Fruit fly (Drosophila melanogaster) whole organism, embryonic: ENCODE measurements around the gene Ctu2.

Source experiments
- Adf1 ChIP-seq: fragments of 200-800 bp; sonication (Bioruptor generic); IDR thresholded peaks from 2 replicates; pipeline ENCODE4 v1.3.6; 2022; ENCODE audit warnings: missing biosample characterization, missing genetic modification characterization
- Bgb ChIP-seq: fragments of 200-800 bp; sonication (Bioruptor generic); IDR thresholded peaks from 2 replicates; pipeline ENCODE4 v1.3.6; 2022; ENCODE audit warnings: missing biosample characterization, missing genetic modification characterization; ENCODE audit not compliant: partially characterized antibody
- CG10321 ChIP-seq: fragments of 200-800 bp; sonication (Bioruptor generic); IDR thresholded peaks from 2 replicates; pipeline ENCODE4 v1.3.6; 2022; ENCODE audit warnings: missing biosample characterization, missing genetic modification characterization
- CG10366 ChIP-seq: fragments of 200-800 bp; sonication (Bioruptor generic); IDR thresholded peaks from 2 replicates; pipeline ENCODE4 v1.3.6; 2022; ENCODE audit warnings: missing biosample characterization, missing genetic modification characterization
- CG11085 ChIP-seq: fragments of 200-800 bp; sonication (Bioruptor generic); IDR thresholded peaks from 2 replicates; pipeline ENCODE4 v1.3.6; 2022; ENCODE audit warnings: missing biosample characterization, missing genetic modification characterization
- CG12744 ChIP-seq: fragments of 200-800 bp; sonication (Bioruptor generic); optimal IDR thresholded peaks from 2 replicates; lab custom pipeline; 2016; ENCODE audit warnings: missing biosample characterization, missing genetic modification characterization
- CG12769 ChIP-seq: fragments of 200-800 bp; sonication (Bioruptor generic); optimal IDR thresholded peaks from 2 replicates; lab custom pipeline; 2019; ENCODE audit warnings: missing biosample characterization, mild to moderate bottlenecking, missing genetic modification characterization, moderate library complexity
- CG13296 ChIP-seq: fragments of 200-800 bp; sonication (Bioruptor generic); optimal IDR thresholded peaks from 3 replicates; lab custom pipeline; 2018; ENCODE audit warnings: missing biosample characterization, mild to moderate bottlenecking, missing genetic modification characterization
- CG13424 ChIP-seq: fragments of 200-800 bp; sonication (Bioruptor generic); optimal IDR thresholded peaks from 2 replicates; lab custom pipeline; 2019; ENCODE audit warnings: missing biosample characterization, mild to moderate bottlenecking, missing genetic modification characterization, moderate library complexity
- CG14667 ChIP-seq: fragments of 200-800 bp; sonication (Bioruptor generic); IDR thresholded peaks from 2 replicates; pipeline ENCODE4 v1.3.6; 2022; ENCODE audit warnings: missing biosample characterization, missing genetic modification characterization
- CG16863 ChIP-seq: fragments of 200-800 bp; sonication (Bioruptor generic); optimal IDR thresholded peaks from 3 replicates; lab custom pipeline; 2016; ENCODE audit warnings: missing biosample characterization, missing genetic modification characterization
- CG18011 ChIP-seq: fragments of 200-800 bp; sonication (Bioruptor generic); optimal IDR thresholded peaks from 2 replicates; lab custom pipeline; 2017; ENCODE audit warnings: missing biosample characterization, missing genetic modification characterization, mild to moderate bottlenecking, moderate library complexity, missing genotype
- CG2199 ChIP-seq: fragments of 200-800 bp; sonication (Bioruptor generic); IDR thresholded peaks from 3 replicates; pipeline ENCODE4 v1.3.6; 2022; ENCODE audit warnings: missing biosample characterization, missing genetic modification characterization
- CG3407 ChIP-seq: fragments of 200-800 bp; sonication (Bioruptor generic); optimal IDR thresholded peaks from 2 replicates; lab custom pipeline; 2018; ENCODE audit warnings: missing biosample characterization, mild to moderate bottlenecking, missing genetic modification characterization
- CG3838 ChIP-seq: fragments of 200-800 bp; sonication (Bioruptor generic); optimal IDR thresholded peaks from 3 replicates; lab custom pipeline; 2016; ENCODE audit warnings: missing biosample characterization, missing genetic modification characterization
- CG4404 ChIP-seq: fragments of 200-800 bp; sonication (Bioruptor generic); IDR thresholded peaks from 2 replicates; pipeline ENCODE4 v1.3.6; 2022; ENCODE audit warnings: missing biosample characterization, missing genetic modification characterization
- CG4617 ChIP-seq: fragments of 200-800 bp; sonication (Bioruptor generic); optimal IDR thresholded peaks from 3 replicates; lab custom pipeline; 2016; ENCODE audit warnings: missing biosample characterization, missing genetic modification characterization, borderline replicate concordance
- CG6272 ChIP-seq: fragments of 200-800 bp; sonication (Bioruptor generic); IDR thresholded peaks from 2 replicates; pipeline ENCODE4 v1.3.6; 2022; ENCODE audit warnings: missing biosample characterization, missing genetic modification characterization
- CG6689 ChIP-seq: fragments of 200-800 bp; sonication (Bioruptor generic); IDR thresholded peaks from 2 replicates; pipeline ENCODE4 v1.3.6; 2022; ENCODE audit warnings: missing biosample characterization, missing genetic modification characterization
- CG7271 ChIP-seq: fragments of 200-800 bp; sonication (Bioruptor generic); optimal IDR thresholded peaks from 2 replicates; lab custom pipeline; 2018; ENCODE audit warnings: missing biosample characterization, mild to moderate bottlenecking, missing genetic modification characterization, moderate library complexity
- CG9727 ChIP-seq: fragments of 200-800 bp; sonication (Bioruptor generic); optimal IDR thresholded peaks from 3 replicates; lab custom pipeline; 2017; ENCODE audit warnings: missing biosample characterization, mild to moderate bottlenecking, missing genetic modification characterization
- CHES-1-like ChIP-seq: fragments of 200-800 bp; sonication (Bioruptor generic); optimal IDR thresholded peaks from 2 replicates; lab custom pipeline; 2016; ENCODE audit warnings: missing biosample characterization, missing genetic modification characterization
- CTCF ChIP-seq: fragments of 200-800 bp; sonication (Bioruptor generic); optimal IDR thresholded peaks from 2 replicates; lab custom pipeline; 2017; ENCODE audit warnings: missing biosample characterization, mild to moderate bottlenecking, missing genetic modification characterization, moderate library complexity
- CkIIα-i1 ChIP-seq: fragments of 200-800 bp; sonication (Bioruptor generic); IDR thresholded peaks from 2 replicates; pipeline ENCODE4 v1.3.6; 2022; ENCODE audit warnings: missing biosample characterization, missing genetic modification characterization
- D19B ChIP-seq: fragments of 200-800 bp; sonication (Bioruptor generic); optimal IDR thresholded peaks from 2 replicates; lab custom pipeline; 2017; ENCODE audit warnings: missing biosample characterization, mild to moderate bottlenecking, missing genetic modification characterization
- Dref ChIP-seq: fragments of 200-800 bp; sonication (Bioruptor generic); IDR thresholded peaks from 2 replicates; pipeline ENCODE4 v1.3.6; 2022; ENCODE audit warnings: missing biosample characterization, missing genetic modification characterization
- H15 ChIP-seq: fragments of 200-800 bp; sonication (Bioruptor generic); IDR thresholded peaks from 3 replicates; pipeline ENCODE4 v1.3.6; 2022; ENCODE audit warnings: missing biosample characterization, missing genetic modification characterization
- HmgZ ChIP-seq: fragments of 200-800 bp; sonication (Bioruptor generic); optimal IDR thresholded peaks from 2 replicates; lab custom pipeline; 2018; ENCODE audit warnings: missing biosample characterization, mild to moderate bottlenecking, missing genetic modification characterization
- Hr78 ChIP-seq, 2 experiments: fragments of 200-800 bp in 1 of 2; fragments of >200 bp in 1 of 2; sonication (Bioruptor generic) in 1 of 2; optimal IDR thresholded peaks; 2 replicates each; lab custom pipeline; 2017 to 2019; ENCODE audit warnings: missing biosample characterization in 2 of 2, missing genetic modification characterization in 2 of 2, mild to moderate bottlenecking in 1 of 2, moderate library complexity in 1 of 2
- MESR4 ChIP-seq: fragments of 200-800 bp; sonication (Bioruptor generic); optimal IDR thresholded peaks from 2 replicates; lab custom pipeline; 2018; ENCODE audit warnings: missing biosample characterization, mild to moderate bottlenecking, missing genetic modification characterization, moderate library complexity
- MTF-1 ChIP-seq: fragments of 200-800 bp; sonication (Bioruptor generic); optimal IDR thresholded peaks from 2 replicates; lab custom pipeline; 2018; ENCODE audit warnings: missing biosample characterization, mild to moderate bottlenecking, missing genetic modification characterization, borderline replicate concordance
- Optix ChIP-seq: fragments of 200-800 bp; sonication (Bioruptor generic); IDR thresholded peaks from 3 replicates; pipeline ENCODE4 v1.3.6; 2022; ENCODE audit warnings: missing biosample characterization, missing genetic modification characterization
- PHDP ChIP-seq: fragments of 200-800 bp; sonication (Bioruptor generic); optimal IDR thresholded peaks from 3 replicates; lab custom pipeline; 2018; ENCODE audit warnings: missing biosample characterization, mild to moderate bottlenecking, missing genetic modification characterization, moderate library complexity
- ab ChIP-seq: fragments of 200-800 bp; sonication (Bioruptor generic); optimal IDR thresholded peaks from 2 replicates; lab custom pipeline; 2016; ENCODE audit warnings: missing biosample characterization, missing genetic modification characterization
- al ChIP-seq: fragments of 200-800 bp; sonication (Bioruptor generic); IDR thresholded peaks from 2 replicates; pipeline ENCODE4 v1.3.6; 2022; ENCODE audit warnings: missing biosample characterization, missing genetic modification characterization
- br ChIP-seq: fragments of >200 bp; optimal IDR thresholded peaks from 2 replicates; lab custom pipeline; 2017
- cas ChIP-seq: fragments of 200-800 bp; sonication (Bioruptor generic); IDR thresholded peaks from 2 replicates; pipeline ENCODE4 v1.3.6; 2022; ENCODE audit warnings: missing biosample characterization, missing genetic modification characterization
- disco-r ChIP-seq: fragments of 200-800 bp; sonication (Bioruptor generic); optimal IDR thresholded peaks from 2 replicates; lab custom pipeline; 2016; ENCODE audit warnings: missing biosample characterization, missing genetic modification characterization
- emc ChIP-seq: fragments of 200-800 bp; sonication (Bioruptor generic); optimal IDR thresholded peaks from 2 replicates; lab custom pipeline; 2016; ENCODE audit warnings: missing biosample characterization, missing genetic modification characterization
- fd3F ChIP-seq: fragments of 200-800 bp; sonication (Bioruptor generic); optimal IDR thresholded peaks from 2 replicates; lab custom pipeline; 2018; ENCODE audit warnings: missing biosample characterization, mild to moderate bottlenecking, missing genetic modification characterization, moderate library complexity
- ftz-f1 ChIP-seq: fragments of 200-800 bp; sonication (Bioruptor generic); optimal IDR thresholded peaks from 2 replicates; lab custom pipeline; 2016; ENCODE audit warnings: missing biosample characterization, missing genetic modification characterization
- knrl ChIP-seq: fragments of 200-800 bp; sonication (Bioruptor generic); IDR thresholded peaks from 3 replicates; pipeline ENCODE4 v1.3.6; 2022; ENCODE audit warnings: missing biosample characterization, missing genetic modification characterization; ENCODE audit not compliant: partially characterized antibody
- mld ChIP-seq: fragments of 200-800 bp; sonication (Bioruptor generic); IDR thresholded peaks from 3 replicates; pipeline ENCODE4 v1.3.6; 2022; ENCODE audit warnings: missing biosample characterization, missing genetic modification characterization; ENCODE audit not compliant: partially characterized antibody
- nmo ChIP-seq: fragments of 200-800 bp; sonication (Bioruptor generic); optimal IDR thresholded peaks from 2 replicates; lab custom pipeline; 2018; ENCODE audit warnings: missing biosample characterization, mild to moderate bottlenecking, missing genetic modification characterization, moderate library complexity
- org-1 ChIP-seq: fragments of 200-800 bp; sonication (Bioruptor generic); optimal IDR thresholded peaks from 2 replicates; lab custom pipeline; 2017; ENCODE audit warnings: missing biosample characterization, missing genetic modification characterization
- pan ChIP-seq, 4 experiments: fragments of >200 bp in 3 of 4; fragments of 200-800 bp in 1 of 4; sonication (Bioruptor generic) in 1 of 4; optimal IDR thresholded peaks in 3 of 4; IDR thresholded peaks in 1 of 4; 2 replicates each; pipeline versions ENCODE4 v1.3.6 to Lab custom; 2017 to 2022; ENCODE audit warnings: missing biosample characterization in 2 of 4, missing genetic modification characterization in 2 of 4, mixed read lengths in 1 of 4
- phol ChIP-seq: fragments of 200-800 bp; sonication (Bioruptor generic); optimal IDR thresholded peaks from 3 replicates; lab custom pipeline; 2018; ENCODE audit warnings: missing biosample characterization, mild to moderate bottlenecking, missing genetic modification characterization, moderate library complexity
- shn ChIP-seq: fragments of 200-800 bp; sonication (Bioruptor generic); optimal IDR thresholded peaks from 3 replicates; lab custom pipeline; 2016; ENCODE audit warnings: missing biosample characterization, missing genetic modification characterization
- toy ChIP-seq: fragments of 200-800 bp; sonication (Bioruptor generic); IDR thresholded peaks from 2 replicates; pipeline ENCODE4 v1.3.6; 2022; ENCODE audit warnings: missing biosample characterization, missing genetic modification characterization
- unpg ChIP-seq: fragments of 200-800 bp; sonication (Bioruptor generic); optimal IDR thresholded peaks from 3 replicates; lab custom pipeline; 2018; ENCODE audit warnings: missing biosample characterization, mild to moderate bottlenecking, missing genetic modification characterization, moderate library complexity
- zen2 ChIP-seq: fragments of 200-800 bp; sonication (Bioruptor generic); IDR thresholded peaks from 3 replicates; pipeline ENCODE4 v1.3.6; 2022; ENCODE audit warnings: missing biosample characterization, missing genetic modification characterization; ENCODE audit not compliant: partially characterized antibody

Gene Ctu2

dm6 chr2L:19453381-19453780 is 39.7 kb downstream of the Ctu2 start, which contains the start of gene Top2 (continued):
- TF ChIP-seq mld (GFP tag; lab: Robert Waterston, UW) (peak; percentile 68; the same call in 1 of the 3 replicates), CG14667 (no peak), CG16863 (no peak), phol (tag; lab: Kevin White, UChicago) (peak; percentile 36), CG10366 (GFP tag; lab: Robert Waterston, UW) (no peak), CG7271 (tag; lab: Kevin White, UChicago) (peak; percentile 18), CG6272 (GFP tag; lab: Robert Waterston, UW) (no peak), cas (no peak), br (no peak), CG12744 (GFP tag; lab: Kevin White, UChicago) (no peak), D19B (GFP tag; lab: Kevin White, UChicago) (no peak), zen2 (GFP tag; lab: Robert Waterston, UW) (peak; percentile 79), Dref (peak; percentile 98), CG13424 (tag; lab: Kevin White, UChicago) (peak; percentile 32), unpg (peak; percentile 2), CG13296 (GFP tag; lab: Kevin White, UChicago) (no peak), CG6689 (GFP tag; lab: Robert Waterston, UW) (no peak), pan (optimal IDR thresholded peaks at IDR 0.05; lab: Kevin White, UChicago) (no peak), pan (GFP tag; optimal IDR thresholded peaks at IDR 0.05 in 1 of 2, IDR thresholded peaks at IDR 0.05 in 1 of 2) (no peak), CG18011 (no peak), Hr78 (GFP tag; optimal IDR thresholded peaks at IDR 0.05; lab: Kevin White, UChicago) (no peak), CG3838 (GFP tag; lab: Kevin White, UChicago) (no peak), CG9727 (peak; percentile 24), org-1 (GFP tag; lab: Kevin White, UChicago) (no peak), al (GFP tag; lab: Robert Waterston, UW) (no peak), PHDP (tag; lab: Kevin White, UChicago) (no peak), fd3F (GFP tag; lab: Kevin White, UChicago) (no peak), H15 (GFP tag; lab: Robert Waterston, UW) (no peak), shn (GFP tag; lab: Kevin White, UChicago) (peak; percentile 30), Adf1 (GFP tag; lab: Robert Waterston, UW) (peak; percentile 19; the same call in 1 of the 2 replicates), CHES-1-like (GFP tag; lab: Kevin White, UChicago) (peak; percentile 67), CG10321 (no peak), CG2199 (GFP tag; lab: Robert Waterston, UW) (peak; percentile 79; the same call in 2 of the 3 replicates), CG4404 (no peak), ftz-f1 (peak; percentile 65), CG12769 (tag; lab: Kevin White, UChicago) (peak; percentile 23), MTF-1 (GFP tag; lab: Kevin White, UChicago) (no peak), disco-r (GFP tag; lab: Kevin White, UChicago) (no peak), MESR4 (GFP tag; lab: Kevin White, UChicago) (peak; percentile 47), toy (GFP tag; lab: Robert Waterston, UW) (no peak), nmo (GFP tag; lab: Kevin White, UChicago) (peak; percentile 70), CG11085 (GFP tag; lab: Robert Waterston, UW) (no peak), CTCF (peak; percentile 70), HmgZ (tag; lab: Kevin White, UChicago) (peak; percentile 84), Bgb (GFP tag; lab: Robert Waterston, UW) (peak; percentile 91), ab (GFP tag; lab: Kevin White, UChicago) (no peak), CG4617 (GFP tag; lab: Kevin White, UChicago) (peak; percentile 82), knrl (GFP tag; lab: Robert Waterston, UW) (peak; percentile 86), emc (GFP tag; lab: Kevin White, UChicago) (no peak), Optix (GFP tag; lab: Robert Waterston, UW) (no peak), CG3407 (no peak), CkIIα-i1 (GFP tag; lab: Robert Waterston, UW) (no peak)
